Worm (Caenorhabditis elegans) whole organism, late embryonic: ENCODE results near the gene F18A11.5.

Source experiments
- pha-2 ChIP-seq: sonication (generic microtip); optimal IDR thresholded peaks from 2 replicates; lab custom pipeline; 2017; ENCODE audit warnings: mild to moderate bottlenecking, missing genetic modification characterization, missing compliant biosample characterization
- pha-4 ChIP-seq: fragments of 150-350 bp; optimal IDR thresholded peaks from 2 replicates; lab custom pipeline; 2018; ENCODE audit warnings: missing biosample characterization, missing genetic modification reagents, missing genetic modification characterization
- sox-2 ChIP-seq: fragments of 200-800 bp; sonication (Bioruptor generic); IDR thresholded peaks from 2 replicates; pipeline ENCODE4 v1.3.6; 2022; ENCODE audit warnings: missing genetic modification reagents, missing genetic modification characterization, missing compliant biosample characterization
- tbx-2 ChIP-seq: sonication (generic microtip); optimal IDR thresholded peaks from 2 replicates; lab custom pipeline; 2016; ENCODE audit warnings: missing genetic modification characterization, missing compliant biosample characterization
- unc-55 ChIP-seq: sonication (generic microtip); optimal IDR thresholded peaks from 2 replicates; lab custom pipeline; 2017; ENCODE audit warnings: missing biosample characterization, missing genetic modification reagents, missing genetic modification characterization

DNA sequence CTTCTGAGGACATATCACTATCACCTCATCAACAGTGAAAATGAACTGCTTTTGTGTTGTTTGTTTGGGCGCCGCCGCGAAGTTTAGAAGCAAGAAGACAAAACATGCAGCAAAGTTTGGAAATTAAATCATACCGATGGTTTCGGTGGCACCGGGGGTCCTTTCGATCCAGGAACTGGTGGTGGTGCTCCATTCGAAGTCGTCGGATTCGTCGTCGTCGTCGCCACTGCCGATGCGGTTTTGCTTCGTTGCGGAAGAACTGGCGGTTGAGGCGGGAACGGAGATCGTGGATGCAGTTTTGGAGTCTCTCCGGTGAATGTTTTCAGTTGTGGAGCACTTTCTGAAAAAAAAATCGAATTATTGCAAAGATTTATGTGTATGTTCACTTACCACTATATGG lies 9.4 kb upstream of the F18A11.5 start:
- TF ChIP-seq tbx-2 (tag; lab: Kevin White, UChicago) (no peak), unc-55 (GFP tag; lab: Kevin White, UChicago) (no peak), pha-4 (tag; lab: Kevin White, UChicago) (no peak), sox-2 (GFP tag; lab: Robert Waterston, UW) (no peak), pha-2 (no peak)
